Fruit fly (Drosophila melanogaster) whole organism, embryonic: ENCODE data around the gene CG32195.
A peak's percentile ranks its signal among the peaks of the same experiment; 100 is the strongest.

Experiments
- Blimp-1 ChIP-seq: fragments of 200-800 bp; sonication (Bioruptor generic); optimal IDR thresholded peaks from 3 replicates; lab custom pipeline; 2018; ENCODE audit warnings: missing biosample characterization, missing genetic modification characterization, mild to moderate bottlenecking, moderate library complexity, missing genetic modification reagents
- CG10543 ChIP-seq: fragments of 200-800 bp; sonication (Bioruptor generic); optimal IDR thresholded peaks from 3 replicates; lab custom pipeline; 2017; ENCODE audit warnings: missing biosample characterization, mild to moderate bottlenecking, missing genetic modification characterization, moderate library complexity
- CG11247 ChIP-seq: fragments of 200-800 bp; sonication (Bioruptor generic); IDR thresholded peaks from 2 replicates; pipeline ENCODE4 v1.3.6; 2022; ENCODE audit warnings: missing biosample characterization, missing genetic modification characterization
- CG12299 ChIP-seq: fragments of 200-800 bp; sonication (Bioruptor generic); optimal IDR thresholded peaks from 2 replicates; lab custom pipeline; 2018; ENCODE audit warnings: missing biosample characterization, mild to moderate bottlenecking, missing genetic modification characterization
- CG15601 ChIP-seq: fragments of 200-800 bp; sonication (Bioruptor generic); optimal IDR thresholded peaks from 3 replicates; lab custom pipeline; 2019; ENCODE audit warnings: missing biosample characterization, mild to moderate bottlenecking, missing genetic modification characterization, moderate library complexity
- CG1603 ChIP-seq: fragments of 200-800 bp; sonication (Bioruptor generic); optimal IDR thresholded peaks from 2 replicates; lab custom pipeline; 2019; ENCODE audit warnings: missing biosample characterization, mild to moderate bottlenecking, missing genetic modification characterization, moderate library complexity
- CG17186 ChIP-seq: fragments of 200-800 bp; sonication (Bioruptor generic); optimal IDR thresholded peaks from 3 replicates; lab custom pipeline; 2017; ENCODE audit warnings: missing biosample characterization, missing genetic modification reagents, missing genetic modification characterization
- CG17359 ChIP-seq: fragments of 200-800 bp; sonication (Bioruptor generic); optimal IDR thresholded peaks from 3 replicates; lab custom pipeline; 2018; ENCODE audit warnings: missing biosample characterization, mild to moderate bottlenecking, missing genetic modification characterization, moderate library complexity
- CG17612 ChIP-seq: fragments of 200-800 bp; sonication (Bioruptor generic); IDR thresholded peaks from 2 replicates; pipeline ENCODE4 v1.3.6; 2022; ENCODE audit warnings: missing biosample characterization, missing genetic modification characterization
- CG2202 ChIP-seq: fragments of 200-800 bp; sonication (Bioruptor generic); optimal IDR thresholded peaks from 2 replicates; lab custom pipeline; 2018; ENCODE audit warnings: missing biosample characterization, mild to moderate bottlenecking, missing genetic modification characterization
- CG31388 ChIP-seq: fragments of 200-800 bp; sonication (Bioruptor generic); optimal IDR thresholded peaks from 2 replicates; lab custom pipeline; 2016; ENCODE audit warnings: missing biosample characterization, missing genetic modification characterization
- CG4282 ChIP-seq: fragments of 200-800 bp; sonication (Bioruptor generic); optimal IDR thresholded peaks from 2 replicates; lab custom pipeline; 2016; ENCODE audit warnings: missing biosample characterization, missing genetic modification characterization
- CG43689 ChIP-seq: fragments of 200-800 bp; sonication (Bioruptor generic); IDR thresholded peaks from 2 replicates; pipeline ENCODE4 v1.3.6; 2022; ENCODE audit warnings: missing biosample characterization, missing genetic modification characterization
- CG4424 ChIP-seq: fragments of 200-800 bp; sonication (Bioruptor generic); optimal IDR thresholded peaks from 3 replicates; lab custom pipeline; 2016; ENCODE audit warnings: missing biosample characterization, missing genetic modification characterization
- CG6175 ChIP-seq: fragments of 200-800 bp; sonication (Bioruptor generic); IDR thresholded peaks from 3 replicates; pipeline ENCODE4 v1.3.6; 2022; ENCODE audit warnings: missing biosample characterization, missing genetic modification characterization
- CG7745 ChIP-seq: fragments of 200-800 bp; sonication (Bioruptor generic); optimal IDR thresholded peaks from 2 replicates; lab custom pipeline; 2018; ENCODE audit warnings: missing biosample characterization, mild to moderate bottlenecking, missing genetic modification characterization, moderate library complexity
- CG7963 ChIP-seq: fragments of 200-800 bp; sonication (Bioruptor generic); IDR thresholded peaks from 3 replicates; pipeline ENCODE4 v1.3.6; 2022; ENCODE audit warnings: missing biosample characterization, missing genetic modification characterization; ENCODE audit not compliant: partially characterized antibody
- Dp ChIP-seq: fragments of 200-800 bp; sonication (Bioruptor generic); optimal IDR thresholded peaks from 2 replicates; lab custom pipeline; 2018; ENCODE audit warnings: missing biosample characterization, mild to moderate bottlenecking, missing genetic modification characterization, moderate library complexity
- E2f1 ChIP-seq: fragments of 200-800 bp; sonication (Bioruptor generic); IDR thresholded peaks from 2 replicates; pipeline ENCODE4 v1.3.6; 2022; ENCODE audit warnings: missing biosample characterization, missing genetic modification characterization
- E2f2 ChIP-seq: fragments of 200-800 bp; sonication (Bioruptor generic); IDR thresholded peaks from 2 replicates; pipeline ENCODE4 v1.3.6; 2022; ENCODE audit warnings: missing biosample characterization, missing genetic modification characterization
- Fer1 ChIP-seq: fragments of 200-800 bp; sonication (Bioruptor generic); optimal IDR thresholded peaks from 2 replicates; lab custom pipeline; 2017; ENCODE audit warnings: missing biosample characterization, mild to moderate bottlenecking, missing genetic modification characterization
- Fer2 ChIP-seq: fragments of 200-800 bp; sonication (Bioruptor generic); optimal IDR thresholded peaks from 2 replicates; lab custom pipeline; 2018; ENCODE audit warnings: missing biosample characterization, mild to moderate bottlenecking, missing genetic modification characterization, moderate library complexity
- GATAe ChIP-seq: fragments of 200-800 bp; sonication (Bioruptor generic); conservative IDR thresholded peaks from 2 replicates; pipeline ENCODE4 v1.3.6; 2022; ENCODE audit warnings: missing biosample characterization, missing genetic modification characterization
- H15 ChIP-seq: fragments of 200-800 bp; sonication (Bioruptor generic); IDR thresholded peaks from 3 replicates; pipeline ENCODE4 v1.3.6; 2022; ENCODE audit warnings: missing biosample characterization, missing genetic modification characterization
- HHEX ChIP-seq: fragments of 200-800 bp; sonication (Bioruptor generic); optimal IDR thresholded peaks from 3 replicates; lab custom pipeline; 2017; ENCODE audit warnings: missing biosample characterization, mild to moderate bottlenecking, missing genetic modification characterization, missing genetic modification reagents
- HLHmδ ChIP-seq: fragments of 200-800 bp; sonication (Bioruptor generic); optimal IDR thresholded peaks from 2 replicates; lab custom pipeline; 2018; ENCODE audit warnings: missing biosample characterization, mild to moderate bottlenecking, missing genetic modification characterization, moderate library complexity
- HmgZ ChIP-seq: fragments of 200-800 bp; sonication (Bioruptor generic); optimal IDR thresholded peaks from 2 replicates; lab custom pipeline; 2018; ENCODE audit warnings: missing biosample characterization, mild to moderate bottlenecking, missing genetic modification characterization
- Kr ChIP-seq: fragments of 200-800 bp; sonication (Bioruptor generic); optimal IDR thresholded peaks from 2 replicates; lab custom pipeline; 2017; ENCODE audit warnings: missing biosample characterization, mild to moderate bottlenecking, missing genetic modification characterization
- NFAT ChIP-seq: fragments of 200-800 bp; sonication (Bioruptor generic); IDR thresholded peaks from 2 replicates; pipeline ENCODE4 v1.3.6; 2022; ENCODE audit warnings: missing biosample characterization, missing genetic modification characterization
- Optix ChIP-seq: fragments of 200-800 bp; sonication (Bioruptor generic); IDR thresholded peaks from 3 replicates; pipeline ENCODE4 v1.3.6; 2022; ENCODE audit warnings: missing biosample characterization, missing genetic modification characterization
- bcd ChIP-seq: fragments of 200-800 bp; sonication (Bioruptor generic); optimal IDR thresholded peaks from 2 replicates; lab custom pipeline; 2017; ENCODE audit warnings: missing biosample characterization, mild to moderate bottlenecking, missing genetic modification characterization
- chif ChIP-seq, 2 experiments: fragments of 200-800 bp; sonication (Bioruptor generic); optimal IDR thresholded peaks; 3 replicates each; lab custom pipeline; 2016; ENCODE audit warnings: missing biosample characterization in 2 of 2, missing genetic modification characterization in 2 of 2
- ci ChIP-seq: fragments of 200-800 bp; sonication (Bioruptor generic); IDR thresholded peaks from 3 replicates; pipeline ENCODE4 v1.3.6; 2022; ENCODE audit warnings: missing biosample characterization, missing genetic modification characterization
- dmrt99B ChIP-seq: fragments of 200-800 bp; sonication (Bioruptor generic); optimal IDR thresholded peaks from 2 replicates; lab custom pipeline; 2018; ENCODE audit warnings: missing biosample characterization, mild to moderate bottlenecking, missing genetic modification characterization, moderate library complexity
- eve ChIP-seq, 2 experiments: fragments of >200 bp; optimal IDR thresholded peaks; 2 replicates each; lab custom pipeline; 2017; ENCODE audit warnings: missing biosample characterization in 2 of 2, missing genetic modification characterization in 2 of 2
- ewg ChIP-seq: fragments of 200-800 bp; sonication (Bioruptor generic); optimal IDR thresholded peaks from 3 replicates; lab custom pipeline; 2017; ENCODE audit warnings: mild to moderate bottlenecking, missing biosample characterization, missing genetic modification reagents, missing genetic modification characterization
- gce ChIP-seq: fragments of 200-800 bp; sonication (Bioruptor generic); IDR thresholded peaks from 3 replicates; pipeline ENCODE4 v1.3.6; 2022; ENCODE audit warnings: missing biosample characterization, missing genetic modification characterization
- gsb-n ChIP-seq: fragments of 200-800 bp; sonication (Bioruptor generic); optimal IDR thresholded peaks from 3 replicates; lab custom pipeline; 2018; ENCODE audit warnings: missing biosample characterization, mild to moderate bottlenecking, missing genetic modification characterization
- her ChIP-seq: fragments of 200-800 bp; sonication (Bioruptor generic); optimal IDR thresholded peaks from 2 replicates; lab custom pipeline; 2016; ENCODE audit warnings: missing biosample characterization, missing genetic modification characterization
- jumu ChIP-seq: fragments of 200-800 bp; sonication (Bioruptor generic); optimal IDR thresholded peaks from 3 replicates; lab custom pipeline; 2016; ENCODE audit warnings: missing biosample characterization, missing genetic modification characterization
- lov ChIP-seq, 2 experiments: fragments of 200-800 bp in 1 of 2; fragments of >200 bp in 1 of 2; sonication (Bioruptor generic) in 1 of 2; IDR thresholded peaks in 1 of 2; optimal IDR thresholded peaks in 1 of 2; 2 replicates in 1 of 2; 3 replicates in 1 of 2; pipeline versions ENCODE4 v1.3.6 to Lab custom; 2017 to 2022; ENCODE audit warnings: missing biosample characterization in 1 of 2, missing genetic modification characterization in 1 of 2
- mam ChIP-seq: fragments of 200-800 bp; sonication (Bioruptor generic); optimal IDR thresholded peaks from 3 replicates; lab custom pipeline; 2016; ENCODE audit warnings: missing biosample characterization, missing genetic modification characterization
- pan ChIP-seq, 4 experiments: fragments of >200 bp in 3 of 4; fragments of 200-800 bp in 1 of 4; sonication (Bioruptor generic) in 1 of 4; optimal IDR thresholded peaks in 3 of 4; IDR thresholded peaks in 1 of 4; 2 replicates each; pipeline versions ENCODE4 v1.3.6 to Lab custom; 2017 to 2022; ENCODE audit warnings: missing biosample characterization in 2 of 4, missing genetic modification characterization in 2 of 4, mixed read lengths in 1 of 4
- row ChIP-seq: fragments of 200-800 bp; sonication (Bioruptor generic); IDR thresholded peaks from 3 replicates; pipeline ENCODE4 v1.3.6; 2022; ENCODE audit warnings: missing biosample characterization, missing genetic modification characterization
- run ChIP-seq: fragments of 200-800 bp; sonication (Bioruptor generic); optimal IDR thresholded peaks from 3 replicates; lab custom pipeline; 2018; ENCODE audit warnings: missing biosample characterization, mild to moderate bottlenecking, missing genetic modification characterization
- sim ChIP-seq: fragments of 200-800 bp; sonication (Bioruptor generic); IDR thresholded peaks from 2 replicates; pipeline ENCODE4 v1.3.6; 2022; ENCODE audit warnings: missing biosample characterization, missing genetic modification characterization
- so ChIP-seq: fragments of 200-800 bp; sonication (Bioruptor generic); IDR thresholded peaks from 3 replicates; pipeline ENCODE4 v1.3.6; 2022; ENCODE audit warnings: missing biosample characterization, missing genetic modification characterization
- ssp ChIP-seq: fragments of 200-800 bp; sonication (Bioruptor generic); IDR thresholded peaks from 2 replicates; pipeline ENCODE4 v1.3.6; 2022; ENCODE audit warnings: missing biosample characterization, missing genetic modification characterization
- stc ChIP-seq: fragments of 200-800 bp; sonication (Bioruptor generic); IDR thresholded peaks from 2 replicates; pipeline ENCODE4 v1.3.6; 2022; ENCODE audit warnings: missing biosample characterization, missing genetic modification characterization
- zfh2 ChIP-seq: fragments of 200-800 bp; sonication (Bioruptor generic); optimal IDR thresholded peaks from 2 replicates; lab custom pipeline; 2016; ENCODE audit warnings: missing biosample characterization, missing genetic modification characterization

Gene CG32195

DNA sequence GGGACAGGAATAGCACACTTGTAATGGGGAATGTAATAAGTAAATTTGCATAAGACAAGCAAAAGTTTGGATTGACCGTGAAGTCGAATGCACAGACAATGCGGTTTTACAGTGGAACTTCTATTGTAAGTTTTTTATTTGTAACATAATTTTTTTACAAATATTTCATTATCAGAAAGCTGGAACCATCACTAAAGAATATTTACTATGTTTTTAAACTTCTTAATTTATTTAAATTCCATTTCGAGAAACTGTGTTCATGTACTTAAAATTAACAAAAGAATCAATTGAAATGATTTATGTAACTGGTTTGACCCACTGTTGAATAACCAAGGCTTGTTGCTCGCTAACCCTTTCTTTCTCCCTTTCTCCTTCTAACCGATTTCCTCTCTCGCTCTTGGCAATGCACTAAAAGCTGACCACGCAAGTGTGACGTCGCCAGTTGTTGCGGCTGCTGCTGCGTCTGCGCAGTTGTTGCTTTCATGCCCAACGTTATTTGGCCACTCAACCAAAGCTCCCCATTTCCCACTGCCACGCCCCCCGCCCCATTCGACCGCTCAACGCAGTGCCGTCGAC lies 11.2 kb upstream of the CG32195 start (continued):
- TF ChIP-seq CG15601 (tag; lab: Kevin White, UChicago) (no peak), chif (GFP tag; optimal IDR thresholded peaks at IDR 0.05; lab: Kevin White, UChicago) (no peak), E2f2 (GFP tag; lab: Robert Waterston, UW) (no peak), CG6175 (GFP tag; lab: Robert Waterston, UW) (no peak), CG11247 (GFP tag; lab: Robert Waterston, UW) (no peak), HLHmδ (peak; percentile 17), CG31388 (GFP tag; lab: Kevin White, UChicago) (no peak), HmgZ (tag; lab: Kevin White, UChicago) (no peak), CG10543 (no peak), E2f1 (GFP tag; lab: Robert Waterston, UW) (no peak), bcd (no peak), GATAe (GFP tag; lab: Robert Waterston, UW) (no peak), CG4424 (GFP tag; lab: Kevin White, UChicago) (no peak), mam (GFP tag; lab: Kevin White, UChicago) (no peak), CG4282 (GFP tag; lab: Kevin White, UChicago) (no peak), ewg (GFP tag; lab: Kevin White, UChicago) (peak; percentile 15), pan (optimal IDR thresholded peaks at IDR 0.05; lab: Kevin White, UChicago) (no peak), pan (GFP tag; optimal IDR thresholded peaks at IDR 0.05 in 1 of 2, IDR thresholded peaks at IDR 0.05 in 1 of 2) (no peak), Fer2 (tag; lab: Kevin White, UChicago) (no peak), sim (GFP tag; lab: Robert Waterston, UW) (no peak), CG7963 (GFP tag; lab: Robert Waterston, UW) (no peak), dmrt99B (peak; percentile 27), Fer1 (GFP tag; lab: Kevin White, UChicago) (no peak), her (GFP tag; lab: Kevin White, UChicago) (no peak), Dp (no peak), stc (GFP tag; lab: Robert Waterston, UW) (0 out of 2 replicates have a peak, but pooled peaks have one; percentile 26), CG17186 (GFP tag; lab: Kevin White, UChicago) (no peak), NFAT (GFP tag; lab: Robert Waterston, UW) (no peak), so (GFP tag; lab: Robert Waterston, UW) (no peak), lov (optimal IDR thresholded peaks at IDR 0.05; lab: Kevin White, UChicago) (no peak), lov (GFP tag; IDR thresholded peaks at IDR 0.05; lab: Robert Waterston, UW) (0 out of 3 replicates have a peak, but pooled peaks have one; percentile 14), row (GFP tag; lab: Robert Waterston, UW) (0 out of 3 replicates have a peak, but pooled peaks have one; percentile 10), eve (GFP tag; optimal IDR thresholded peaks at IDR 0.05; lab: Kevin White, UChicago) (peak in 1 of 2 experiments; percentile 70), ssp (GFP tag; lab: Robert Waterston, UW) (no peak), run (peak; percentile 6), jumu (GFP tag; lab: Kevin White, UChicago) (no peak), ci (GFP tag; lab: Robert Waterston, UW) (0 out of 3 replicates have a peak, but pooled peaks have one; percentile 40), CG43689 (GFP tag; lab: Robert Waterston, UW) (no peak), CG17612 (GFP tag; lab: Robert Waterston, UW) (no peak), CG7745 (tag; lab: Kevin White, UChicago) (no peak), HHEX (GFP tag; lab: Kevin White, UChicago) (no peak), gsb-n (no peak), CG1603 (tag; lab: Kevin White, UChicago) (peak; percentile 0), Blimp-1 (peak; percentile 30), zfh2 (GFP tag; lab: Kevin White, UChicago) (no peak), CG17359 (tag; lab: Kevin White, UChicago) (peak; percentile 15), CG12299 (tag; lab: Kevin White, UChicago) (no peak), H15 (GFP tag; lab: Robert Waterston, UW) (no peak), CG2202 (tag; lab: Kevin White, UChicago) (no peak), Kr (GFP tag; lab: Kevin White, UChicago) (peak; percentile 32), gce (GFP tag; lab: Robert Waterston, UW) (no peak), Optix (GFP tag; lab: Robert Waterston, UW) (no peak)
